Worm (Caenorhabditis elegans) whole organism, midembryonic: ENCODE results near the gene cka-1.

Source experiments
- T22C8.4 ChIP-seq: fragments of 200-800 bp; sonication (Bioruptor generic); IDR thresholded peaks from 2 replicates; pipeline ENCODE4 v1.3.6; 2022; ENCODE audit warnings: missing genetic modification characterization, missing compliant biosample characterization
- cog-1 ChIP-seq: sonication (generic microtip); optimal IDR thresholded peaks from 2 replicates; lab custom pipeline; 2016; ENCODE audit warnings: missing genetic modification characterization, missing compliant biosample characterization
- ztf-23 ChIP-seq: fragments of 200-800 bp; sonication (Bioruptor generic); IDR thresholded peaks from 2 replicates; pipeline ENCODE4 v1.3.6; 2022; ENCODE audit warnings: missing genetic modification reagents, missing genetic modification characterization, missing compliant biosample characterization

- TF ChIP-seq T22C8.4 (GFP tag; lab: Robert Waterston, UW) (no peak), ztf-23 (GFP tag; lab: Robert Waterston, UW) (no peak), cog-1 (no peak)
Measured at ce11 chrIV:9682514-9682913, 54.9 kb downstream of the cka-1 start, which contains the start of gene ins-7.
